Fruit fly (Drosophila melanogaster): ENCODE data around the gene rsh.

The rsh gene

DNA sequence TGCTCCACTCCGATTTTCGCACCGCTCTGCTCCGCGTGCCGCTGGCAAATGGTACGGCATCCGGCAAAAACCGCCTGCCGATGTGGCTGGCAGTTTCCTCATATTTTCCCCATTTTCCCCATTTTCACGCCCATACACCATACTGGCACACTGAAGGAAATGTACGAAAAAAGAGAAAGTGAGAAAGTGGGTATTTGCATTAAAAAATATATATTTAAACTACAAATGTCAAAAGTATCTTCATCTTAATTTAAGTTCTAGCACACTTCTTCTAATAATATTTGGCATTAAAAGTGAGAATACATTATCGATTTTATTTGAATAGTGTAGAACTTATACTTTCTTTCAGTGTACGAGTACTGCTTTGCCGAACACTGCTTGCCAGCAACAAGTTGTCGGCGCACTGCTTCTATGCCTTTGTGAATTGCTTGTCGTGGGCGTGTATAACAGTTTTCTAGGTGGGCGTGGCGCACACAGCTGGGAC, 31.0 kb upstream of the rsh start, which contains the start of gene hec (continued):
- TF ChIP-seq dmrt99B (tag; optimal IDR thresholded peaks at IDR 0.05), result peak; percentile 46
- peak; percentile 7 for TF ChIP-seq CG7556 (GFP tag; optimal IDR thresholded peaks at IDR 0.05)
- TF ChIP-seq Jarid2 (GFP tag; optimal IDR thresholded peaks at IDR 0.05), result no peak
- TF ChIP-seq nom (GFP tag; optimal IDR thresholded peaks at IDR 0.05), result no peak
- no peak for TF ChIP-seq Aef1 (GFP tag; IDR thresholded peaks at IDR 0.05)
- no peak for TF ChIP-seq gfzf (GFP tag; optimal IDR thresholded peaks at IDR 0.05)
- peak; percentile 9 for TF ChIP-seq CG10209 (GFP tag; optimal IDR thresholded peaks at IDR 0.05)
- TF ChIP-seq CG11456 (GFP tag; IDR thresholded peaks at IDR 0.05), result no peak
- TF ChIP-seq CG7928 (GFP tag; optimal IDR thresholded peaks at IDR 0.05), result no peak
- peak; percentile 31 for TF ChIP-seq CG15269 (tag; optimal IDR thresholded peaks at IDR 0.05)
- peak; percentile 60 for TF ChIP-seq CG18599 (GFP tag; optimal IDR thresholded peaks at IDR 0.05)
- TF ChIP-seq Dfd (GFP tag; optimal IDR thresholded peaks at IDR 0.05), result no peak
- TF ChIP-seq CG4707 (GFP tag; optimal IDR thresholded peaks at IDR 0.05), result no peak
- no peak for TF ChIP-seq CG2199 (GFP tag; IDR thresholded peaks at IDR 0.05)
- no peak for TF ChIP-seq GATAe (GFP tag; conservative IDR thresholded peaks at IDR 0.05)
- TF ChIP-seq cad (GFP tag; optimal IDR thresholded peaks at IDR 0.05), result no peak
- TF ChIP-seq stc (GFP tag; IDR thresholded peaks at IDR 0.05), result no peak
- TF ChIP-seq scrt (GFP tag; optimal IDR thresholded peaks at IDR 0.05), result peak; percentile 90
- no peak for TF ChIP-seq CG5953 (GFP tag; IDR thresholded peaks at IDR 0.05)
- no peak for TF ChIP-seq lbe (GFP tag; optimal IDR thresholded peaks at IDR 0.05)
- TF ChIP-seq Fer1 (GFP tag; optimal IDR thresholded peaks at IDR 0.05), result peak; percentile 50
- TF ChIP-seq gsb (GFP tag; IDR thresholded peaks at IDR 0.05), result no peak
- peak; percentile 22 for TF ChIP-seq HHEX (GFP tag; optimal IDR thresholded peaks at IDR 0.05)
- peak; percentile 4 for TF ChIP-seq Abd-B (GFP tag; optimal IDR thresholded peaks at IDR 0.05)
- TF ChIP-seq CG3281 (GFP tag; optimal IDR thresholded peaks at IDR 0.05), result peak; percentile 16
- peak; percentile 52 for TF ChIP-seq CG7839 (tag; optimal IDR thresholded peaks at IDR 0.05)
- no peak for TF ChIP-seq gcm2 (GFP tag; optimal IDR thresholded peaks at IDR 0.05)
- no peak for TF ChIP-seq CG7357 (GFP tag; IDR thresholded peaks at IDR 0.05)
- TF ChIP-seq sens (GFP tag), result peak; percentile 71
- TF ChIP-seq CG15479 (GFP tag; optimal IDR thresholded peaks at IDR 0.05), result no peak
- TF ChIP-seq Hr51 (GFP tag; optimal IDR thresholded peaks at IDR 0.05), result peak in 1 of 2 experiments; percentile 43
- TF ChIP-seq stwl (tag; optimal IDR thresholded peaks at IDR 0.05), result peak; percentile 1
- peak; percentile 42 for TF ChIP-seq CG17359 (tag; optimal IDR thresholded peaks at IDR 0.05)
- no peak for TF ChIP-seq CG14014 (GFP tag; IDR thresholded peaks at IDR 0.05)
- TF ChIP-seq pan (optimal IDR thresholded peaks at IDR 0.05), result no peak
- peak in 1 of 2 experiments; percentile 14 for TF ChIP-seq pan (GFP tag; optimal IDR thresholded peaks at IDR 0.05 in 1 of 2, IDR thresholded peaks at IDR 0.05 in 1 of 2)
- peak; percentile 39 for TF ChIP-seq Ets65A (GFP tag)
- no peak for TF ChIP-seq ab (GFP tag; optimal IDR thresholded peaks at IDR 0.05)
- peak; percentile 13 for TF ChIP-seq CG16815 (GFP tag; optimal IDR thresholded peaks at IDR 0.05)
- 0 out of 2 replicates have a peak, but pooled peaks have one; percentile 25 for TF ChIP-seq CG9932 (GFP tag; IDR thresholded peaks at IDR 0.05)
- peak; percentile 25; the same call in 2 of the 3 replicates for TF ChIP-seq tgo (GFP tag; IDR thresholded peaks at IDR 0.05)
- no peak for TF ChIP-seq Trl (optimal IDR thresholded peaks at IDR 0.05)
- no peak for TF ChIP-seq Trl (GFP tag; optimal IDR thresholded peaks at IDR 0.05)
- TF ChIP-seq corto (GFP tag; optimal IDR thresholded peaks at IDR 0.05), result no peak
- no peak for TF ChIP-seq schlank (tag; optimal IDR thresholded peaks at IDR 0.05)
- peak; percentile 14 for TF ChIP-seq lilli (GFP tag; optimal IDR thresholded peaks at IDR 0.05)
- TF ChIP-seq zf30C (GFP tag; optimal IDR thresholded peaks at IDR 0.05), result peak; percentile 54
- no peak for TF ChIP-seq CG3726 (GFP tag; IDR thresholded peaks at IDR 0.05)
- peak; percentile 12 for TF ChIP-seq CG13296 (GFP tag; optimal IDR thresholded peaks at IDR 0.05)
- TF ChIP-seq nmo (GFP tag; optimal IDR thresholded peaks at IDR 0.05), result peak; percentile 18
- TF ChIP-seq Nf-YC (tag; optimal IDR thresholded peaks at IDR 0.05), result no peak
